Fruit fly (Drosophila melanogaster) whole organism, embryonic: Measurements from ENCODE around the gene SdhC.

ENCODE experiments used
- CG11093 ChIP-seq: fragments of 200-800 bp; sonication (Bioruptor generic); IDR thresholded peaks from 3 replicates; pipeline ENCODE4 v1.3.6; 2022; ENCODE audit warnings: missing biosample characterization, missing genetic modification characterization
- CG12236 ChIP-seq: fragments of 200-800 bp; sonication (Bioruptor generic); optimal IDR thresholded peaks from 2 replicates; lab custom pipeline; 2016; ENCODE audit warnings: missing biosample characterization, missing genetic modification characterization
- CG14965 ChIP-seq: fragments of 200-800 bp; sonication (Bioruptor generic); optimal IDR thresholded peaks from 2 replicates; lab custom pipeline; 2016; ENCODE audit warnings: missing biosample characterization, missing genetic modification characterization, borderline replicate concordance
- CG1529 ChIP-seq: fragments of 200-800 bp; sonication (Bioruptor generic); optimal IDR thresholded peaks from 3 replicates; lab custom pipeline; 2018; ENCODE audit warnings: missing biosample characterization, missing genetic modification characterization
- CG17328 ChIP-seq: fragments of 200-800 bp; sonication (Bioruptor generic); IDR thresholded peaks from 2 replicates; pipeline ENCODE4 v1.3.6; 2022; ENCODE audit warnings: missing biosample characterization, missing genetic modification characterization
- CG2712 ChIP-seq: fragments of 200-800 bp; optimal IDR thresholded peaks from 3 replicates; lab custom pipeline; 2019; ENCODE audit warnings: missing biosample characterization, mild to moderate bottlenecking, missing genetic modification characterization, moderate library complexity
- CG32532 ChIP-seq: fragments of 200-800 bp; sonication (Bioruptor generic); IDR thresholded peaks from 2 replicates; pipeline ENCODE4 v1.3.6; 2022; ENCODE audit warnings: missing biosample characterization, missing genetic modification characterization
- CG4328 ChIP-seq: fragments of 200-800 bp; sonication (Bioruptor generic); optimal IDR thresholded peaks from 3 replicates; lab custom pipeline; 2017; ENCODE audit warnings: missing biosample characterization, missing genetic modification reagents, missing genetic modification characterization
- CG5953 ChIP-seq: fragments of 200-800 bp; sonication (Bioruptor generic); IDR thresholded peaks from 2 replicates; pipeline ENCODE4 v1.3.6; 2022; ENCODE audit warnings: missing biosample characterization, missing genetic modification characterization
- CG7271 ChIP-seq: fragments of 200-800 bp; sonication (Bioruptor generic); optimal IDR thresholded peaks from 2 replicates; lab custom pipeline; 2018; ENCODE audit warnings: missing biosample characterization, mild to moderate bottlenecking, missing genetic modification characterization, moderate library complexity
- CG7839 ChIP-seq: fragments of 200-800 bp; sonication (Bioruptor generic); optimal IDR thresholded peaks from 3 replicates; lab custom pipeline; 2018; ENCODE audit warnings: missing biosample characterization, mild to moderate bottlenecking, missing genetic modification characterization, moderate library complexity
- CG9817 ChIP-seq: fragments of 200-800 bp; sonication (Bioruptor generic); optimal IDR thresholded peaks from 2 replicates; lab custom pipeline; 2018; ENCODE audit warnings: missing biosample characterization, mild to moderate bottlenecking, missing genetic modification characterization, moderate library complexity
- CG9932 ChIP-seq: fragments of 200-800 bp; sonication (Bioruptor generic); IDR thresholded peaks from 2 replicates; pipeline ENCODE4 v1.3.6; 2022; ENCODE audit warnings: missing biosample characterization, missing genetic modification characterization
- Dbx ChIP-seq: fragments of 200-800 bp; sonication (Bioruptor generic); IDR thresholded peaks from 3 replicates; pipeline ENCODE4 v1.3.6; 2022; ENCODE audit warnings: missing biosample characterization, missing genetic modification characterization
- Dip3 ChIP-seq: fragments of 200-800 bp; sonication (Bioruptor generic); optimal IDR thresholded peaks from 3 replicates; lab custom pipeline; 2016; ENCODE audit warnings: missing biosample characterization, missing genetic modification characterization
- Doc2 ChIP-seq: fragments of 200-800 bp; sonication (Bioruptor generic); IDR thresholded peaks from 2 replicates; pipeline ENCODE4 v1.3.6; 2022; ENCODE audit warnings: missing biosample characterization, missing genetic modification characterization
- E2f2 ChIP-seq: fragments of 200-800 bp; sonication (Bioruptor generic); IDR thresholded peaks from 2 replicates; pipeline ENCODE4 v1.3.6; 2022; ENCODE audit warnings: missing biosample characterization, missing genetic modification characterization
- Ets65A ChIP-seq: fragments of 200-800 bp; sonication (Bioruptor generic); peaks from one replicate; lab custom pipeline; 2016; ENCODE audit warnings: missing biosample characterization, missing genetic modification characterization
- Ets97D ChIP-seq: fragments of 200-800 bp; sonication (Bioruptor generic); optimal IDR thresholded peaks from 3 replicates; lab custom pipeline; 2016; ENCODE audit warnings: missing biosample characterization, missing genetic modification characterization
- Fer3 ChIP-seq: fragments of 200-800 bp; sonication (Bioruptor generic); optimal IDR thresholded peaks from 2 replicates; lab custom pipeline; 2018; ENCODE audit warnings: missing biosample characterization, mild to moderate bottlenecking, missing genetic modification characterization, moderate library complexity
- Hey ChIP-seq: fragments of 200-800 bp; sonication (Bioruptor generic); optimal IDR thresholded peaks from 3 replicates; lab custom pipeline; 2018; ENCODE audit warnings: missing biosample characterization, mild to moderate bottlenecking, missing genetic modification characterization
- Hr3 ChIP-seq: fragments of 200-800 bp; sonication (Bioruptor generic); optimal IDR thresholded peaks from 3 replicates; lab custom pipeline; 2016; ENCODE audit warnings: missing biosample characterization, missing genetic modification characterization
- Hsf ChIP-seq: fragments of 200-800 bp; sonication (Bioruptor generic); optimal IDR thresholded peaks from 3 replicates; lab custom pipeline; 2016; ENCODE audit warnings: missing biosample characterization, missing genetic modification characterization
- Lpt ChIP-seq: fragments of >200 bp; optimal IDR thresholded peaks from 2 replicates; lab custom pipeline; 2018; ENCODE audit warnings: missing biosample characterization, missing genetic modification characterization
- MBD-R2 ChIP-seq: fragments of 200-800 bp; sonication (Bioruptor generic); IDR thresholded peaks from 2 replicates; pipeline ENCODE4 v1.3.6; 2022; ENCODE audit warnings: missing biosample characterization, missing genetic modification characterization
- MTF-1 ChIP-seq: fragments of 200-800 bp; sonication (Bioruptor generic); optimal IDR thresholded peaks from 2 replicates; lab custom pipeline; 2018; ENCODE audit warnings: missing biosample characterization, mild to moderate bottlenecking, missing genetic modification characterization, borderline replicate concordance
- Myb ChIP-seq: fragments of 200-800 bp; sonication (Bioruptor generic); optimal IDR thresholded peaks from 2 replicates; lab custom pipeline; 2016; ENCODE audit warnings: missing biosample characterization, missing genetic modification characterization
- Oaz ChIP-seq: fragments of 200-800 bp; sonication (Bioruptor generic); IDR thresholded peaks from 2 replicates; pipeline ENCODE4 v1.3.6; 2022; ENCODE audit warnings: missing biosample characterization, missing genetic modification characterization
- Sox100B ChIP-seq: fragments of 200-800 bp; sonication (Bioruptor generic); optimal IDR thresholded peaks from 3 replicates; lab custom pipeline; 2018; ENCODE audit warnings: missing biosample characterization, mild to moderate bottlenecking, missing genetic modification characterization
- Usf ChIP-seq: fragments of 200-800 bp; sonication (Bioruptor generic); optimal IDR thresholded peaks from 2 replicates; lab custom pipeline; 2017; ENCODE audit warnings: missing genotype, missing biosample characterization, missing genetic modification characterization
- bcd ChIP-seq: fragments of 200-800 bp; sonication (Bioruptor generic); optimal IDR thresholded peaks from 2 replicates; lab custom pipeline; 2017; ENCODE audit warnings: missing biosample characterization, mild to moderate bottlenecking, missing genetic modification characterization
- caup ChIP-seq: fragments of 200-800 bp; sonication (Bioruptor generic); optimal IDR thresholded peaks from 3 replicates; lab custom pipeline; 2017; ENCODE audit warnings: missing biosample characterization, mild to moderate bottlenecking, missing genetic modification characterization, moderate library complexity; ENCODE audit not compliant: severe bottlenecking
- crc ChIP-seq: fragments of 200-800 bp; sonication (Bioruptor generic); optimal IDR thresholded peaks from 2 replicates; lab custom pipeline; 2016; ENCODE audit warnings: missing biosample characterization, missing genetic modification characterization
- dpn ChIP-seq, 2 experiments: fragments of 200-800 bp; sonication (Bioruptor generic); optimal IDR thresholded peaks; 3 replicates each; lab custom pipeline; 2016; ENCODE audit warnings: missing biosample characterization in 2 of 2, missing genetic modification characterization in 2 of 2
- en ChIP-seq: fragments of 200-800 bp; sonication (Bioruptor generic); optimal IDR thresholded peaks from 2 replicates; lab custom pipeline; 2016; ENCODE audit warnings: missing biosample characterization, missing genetic modification characterization
- fu2 ChIP-seq: fragments of 200-800 bp; sonication (Bioruptor generic); optimal IDR thresholded peaks from 2 replicates; lab custom pipeline; 2016; ENCODE audit warnings: missing biosample characterization, missing genetic modification characterization
- inv ChIP-seq: fragments of 200-800 bp; sonication (Bioruptor generic); IDR thresholded peaks from 2 replicates; pipeline ENCODE4 v1.3.6; 2022; ENCODE audit warnings: missing biosample characterization, missing genetic modification characterization; ENCODE audit not compliant: partially characterized antibody
- kay ChIP-seq: fragments of 200-800 bp; sonication (Bioruptor generic); optimal IDR thresholded peaks from 2 replicates; lab custom pipeline; 2016; ENCODE audit warnings: missing biosample characterization, missing genetic modification characterization
- ken ChIP-seq: fragments of 200-800 bp; sonication (Bioruptor generic); IDR thresholded peaks from 3 replicates; pipeline ENCODE4 v1.3.6; 2022; ENCODE audit warnings: missing biosample characterization, missing genetic modification characterization
- mam ChIP-seq: fragments of 200-800 bp; sonication (Bioruptor generic); optimal IDR thresholded peaks from 3 replicates; lab custom pipeline; 2016; ENCODE audit warnings: missing biosample characterization, missing genetic modification characterization
- mirr ChIP-seq: fragments of 200-800 bp; sonication (Bioruptor generic); optimal IDR thresholded peaks from 3 replicates; lab custom pipeline; 2018; ENCODE audit warnings: missing biosample characterization, mild to moderate bottlenecking, missing genetic modification characterization
- nerfin-1 ChIP-seq: fragments of 200-800 bp; sonication (Bioruptor generic); optimal IDR thresholded peaks from 3 replicates; lab custom pipeline; 2019; ENCODE audit warnings: missing biosample characterization, mild to moderate bottlenecking, missing genetic modification characterization, moderate library complexity
- nom ChIP-seq: fragments of 200-800 bp; sonication (Bioruptor generic); optimal IDR thresholded peaks from 2 replicates; lab custom pipeline; 2017; ENCODE audit warnings: missing biosample characterization, missing genetic modification characterization, mild to moderate bottlenecking, moderate library complexity, missing genetic modification reagents
- odd ChIP-seq: fragments of 200-800 bp; sonication (Bioruptor generic); optimal IDR thresholded peaks from 2 replicates; lab custom pipeline; 2017; ENCODE audit warnings: missing biosample characterization, mild to moderate bottlenecking, missing genetic modification characterization
- org-1 ChIP-seq: fragments of 200-800 bp; sonication (Bioruptor generic); optimal IDR thresholded peaks from 2 replicates; lab custom pipeline; 2017; ENCODE audit warnings: missing biosample characterization, missing genetic modification characterization
- pnt ChIP-seq: fragments of 200-800 bp; sonication (Bioruptor generic); optimal IDR thresholded peaks from 3 replicates; lab custom pipeline; 2016; ENCODE audit warnings: missing biosample characterization, missing genetic modification characterization
- schlank ChIP-seq: fragments of 200-800 bp; sonication (Bioruptor generic); optimal IDR thresholded peaks from 2 replicates; lab custom pipeline; 2018; ENCODE audit warnings: missing biosample characterization, mild to moderate bottlenecking, missing genetic modification characterization
- so ChIP-seq: fragments of 200-800 bp; sonication (Bioruptor generic); IDR thresholded peaks from 3 replicates; pipeline ENCODE4 v1.3.6; 2022; ENCODE audit warnings: missing biosample characterization, missing genetic modification characterization
- trh ChIP-seq: fragments of 200-800 bp; sonication (Bioruptor generic); optimal IDR thresholded peaks from 2 replicates; lab custom pipeline; 2016; ENCODE audit warnings: missing biosample characterization, missing genetic modification characterization
- wdn ChIP-seq: fragments of 200-800 bp; sonication (Bioruptor generic); IDR thresholded peaks from 2 replicates; pipeline ENCODE4 v1.3.6; 2022; ENCODE audit warnings: missing biosample characterization, missing genetic modification characterization

The SdhC gene

dm6 chr3R:11221437-11222230, 12.0 kb upstream of the SdhC start, which contains the start of the genes CG6693 and RpL3 (continued):
- peak; percentile 28 for TF ChIP-seq CG14965 (GFP tag; lab: Kevin White, UChicago)
- TF ChIP-seq dpn (GFP tag; optimal IDR thresholded peaks at IDR 0.05; lab: Kevin White, UChicago): peak; percentile 32 to 63
- peak; percentile 68 for TF ChIP-seq Sox100B (GFP tag; lab: Kevin White, UChicago)
- peak; percentile 89 for TF ChIP-seq odd (GFP tag; lab: Kevin White, UChicago)
- peak; percentile 48 for TF ChIP-seq Myb (GFP tag; lab: Kevin White, UChicago)
- TF ChIP-seq org-1 (GFP tag; lab: Kevin White, UChicago): peak; percentile 56
- peak; percentile 92 for TF ChIP-seq nom (GFP tag; lab: Kevin White, UChicago)
- TF ChIP-seq Doc2: no peak
- peak; percentile 59 for TF ChIP-seq Hsf
- TF ChIP-seq pnt (GFP tag; lab: Kevin White, UChicago): peak; percentile 31
- peak; percentile 79 for TF ChIP-seq schlank (tag; lab: Kevin White, UChicago)
- no peak for TF ChIP-seq CG11093 (GFP tag; lab: Robert Waterston, UW)
- no peak for TF ChIP-seq crc
- peak; percentile 88 for TF ChIP-seq Fer3
- peak; percentile 54 for TF ChIP-seq CG1529 (GFP tag; lab: Kevin White, UChicago)
- TF ChIP-seq Dip3 (GFP tag; lab: Kevin White, UChicago): peak; percentile 44
- TF ChIP-seq CG7839: peak; percentile 77
- peak; percentile 82 for TF ChIP-seq CG7271 (tag; lab: Kevin White, UChicago)
- peak; percentile 70 for TF ChIP-seq CG2712 (tag; lab: Kevin White, UChicago)
- peak; percentile 76 for TF ChIP-seq CG5953 (GFP tag; lab: Robert Waterston, UW)
- TF ChIP-seq Ets65A (GFP tag; lab: Kevin White, UChicago): peak; percentile 99
- no peak for TF ChIP-seq Lpt
- peak; percentile 96 for TF ChIP-seq MTF-1 (GFP tag; lab: Kevin White, UChicago)
- TF ChIP-seq inv (GFP tag; lab: Robert Waterston, UW): peak; percentile 24; the same call in 1 of the 2 replicates
- TF ChIP-seq nerfin-1: peak; percentile 71
- peak; percentile 14 for TF ChIP-seq kay
- peak; percentile 20 for TF ChIP-seq CG9817 (tag; lab: Kevin White, UChicago)
- TF ChIP-seq CG4328 (GFP tag; lab: Kevin White, UChicago): peak; percentile 84
- peak; percentile 79 for TF ChIP-seq bcd (GFP tag; lab: Kevin White, UChicago)
- TF ChIP-seq E2f2 (GFP tag; lab: Robert Waterston, UW): peak; percentile 82
- peak; percentile 48 for TF ChIP-seq trh (GFP tag; lab: Kevin White, UChicago)
- TF ChIP-seq Hr3 (GFP tag; lab: Kevin White, UChicago): peak; percentile 42
- peak; percentile 78; the same call in 2 of the 3 replicates for TF ChIP-seq so (GFP tag; lab: Robert Waterston, UW)
- TF ChIP-seq fu2 (GFP tag; lab: Kevin White, UChicago): peak; percentile 37
- peak; percentile 63 for TF ChIP-seq CG9932 (GFP tag; lab: Robert Waterston, UW)
- TF ChIP-seq CG12236: peak; percentile 57
- TF ChIP-seq CG17328 (GFP tag; lab: Robert Waterston, UW): peak; percentile 63
- no peak for TF ChIP-seq Usf
- peak; percentile 90 for TF ChIP-seq mirr (GFP tag; lab: Kevin White, UChicago)
- peak; percentile 52; the same call in 1 of the 2 replicates for TF ChIP-seq wdn (GFP tag; lab: Robert Waterston, UW)
- TF ChIP-seq ken (GFP tag; lab: Robert Waterston, UW): peak; percentile 58; the same call in 2 of the 3 replicates
- no peak for TF ChIP-seq Oaz (GFP tag; lab: Robert Waterston, UW)
- TF ChIP-seq caup: peak; percentile 92
- TF ChIP-seq mam: peak; percentile 54
- TF ChIP-seq MBD-R2: peak; percentile 53
- peak; percentile 66 for TF ChIP-seq Hey (tag; lab: Kevin White, UChicago)
- peak; percentile 86 for TF ChIP-seq CG32532 (GFP tag; lab: Robert Waterston, UW)
- TF ChIP-seq Ets97D (GFP tag; lab: Kevin White, UChicago): peak; percentile 98
- TF ChIP-seq en (GFP tag; lab: Kevin White, UChicago): no peak
- peak; percentile 89 for TF ChIP-seq Dbx
